Fruit fly (Drosophila melanogaster): Measurements from ENCODE around the gene Gr64e.

- no peak for TF ChIP-seq Myc (optimal IDR thresholded peaks at IDR 0.05)
- no peak for TF ChIP-seq HLH106 (tag; optimal IDR thresholded peaks at IDR 0.05)
- no peak for TF ChIP-seq br (GFP tag; optimal IDR thresholded peaks at IDR 0.05)
- TF ChIP-seq usp (GFP tag; optimal IDR thresholded peaks at IDR 0.05): no peak
- no peak for TF ChIP-seq CG32264 (GFP tag; optimal IDR thresholded peaks at IDR 0.05)
- TF ChIP-seq OdsH (GFP tag; optimal IDR thresholded peaks at IDR 0.05): no peak
Measured at dm6 chr3L:4028305-4028704, 3.6 kb upstream of the Gr64e start, which contains the start of the genes Gr64b and Gr64c.

All from whole organism, wandering third instar larva.